Worm (Caenorhabditis elegans): ENCODE data around the gene vab-9.

ce11 chrII:8599214-8599613, 38.3 kb downstream of the vab-9 start, which contains the start of gene F28C6.5:
- TF ChIP-seq lin-15B (tag; optimal IDR thresholded peaks at IDR 0.05), result no peak
- no peak for TF ChIP-seq pqm-1 (tag; optimal IDR thresholded peaks at IDR 0.05)
- no peak for TF ChIP-seq egl-27 (tag; optimal IDR thresholded peaks at IDR 0.05)
- no peak for TF ChIP-seq mep-1 (tag; optimal IDR thresholded peaks at IDR 0.05)
- no peak for TF ChIP-seq zag-1 (tag; optimal IDR thresholded peaks at IDR 0.05)
- TF ChIP-seq snpc-4 (tag; optimal IDR thresholded peaks at IDR 0.05), result no peak
- no peak for TF ChIP-seq grh-1 (GFP tag; IDR thresholded peaks at IDR 0.05)
- TF ChIP-seq nhr-11 (tag; optimal IDR thresholded peaks at IDR 0.05), result no peak
- no peak for TF ChIP-seq nhr-90 (tag; optimal IDR thresholded peaks at IDR 0.05; ENCODE audit: poor library complexity)
- no peak for TF ChIP-seq isw-1 (GFP tag; IDR thresholded peaks at IDR 0.05)
- TF ChIP-seq unc-30 (tag; optimal IDR thresholded peaks at IDR 0.05), result no peak
